Fruit fly (Drosophila melanogaster) whole organism, embryonic: ENCODE measurements around the gene Tig.

ENCODE experiments used
- Ada2b ChIP-seq: fragments of 200-800 bp; sonication (Bioruptor generic); IDR thresholded peaks from 2 replicates; pipeline ENCODE4 v1.3.6; 2022; ENCODE audit warnings: missing biosample characterization, missing genetic modification characterization
- Bdp1 ChIP-seq: fragments of 200-800 bp; sonication (Bioruptor generic); optimal IDR thresholded peaks from 3 replicates; lab custom pipeline; 2016; ENCODE audit warnings: missing biosample characterization, missing genetic modification characterization
- CG11085 ChIP-seq: fragments of 200-800 bp; sonication (Bioruptor generic); IDR thresholded peaks from 2 replicates; pipeline ENCODE4 v1.3.6; 2022; ENCODE audit warnings: missing biosample characterization, missing genetic modification characterization
- CG11504 ChIP-seq: fragments of 200-800 bp; sonication (Bioruptor generic); optimal IDR thresholded peaks from 3 replicates; lab custom pipeline; 2019; ENCODE audit warnings: missing biosample characterization, mild to moderate bottlenecking, missing genetic modification characterization, moderate library complexity
- CG11560 ChIP-seq: fragments of 200-800 bp; sonication (Bioruptor generic); IDR thresholded peaks from 3 replicates; pipeline ENCODE4 v1.3.6; 2022; ENCODE audit warnings: missing biosample characterization, missing genetic modification characterization
- CG13424 ChIP-seq: fragments of 200-800 bp; sonication (Bioruptor generic); optimal IDR thresholded peaks from 2 replicates; lab custom pipeline; 2019; ENCODE audit warnings: missing biosample characterization, mild to moderate bottlenecking, missing genetic modification characterization, moderate library complexity
- CG14014 ChIP-seq: fragments of 200-800 bp; sonication (Bioruptor generic); IDR thresholded peaks from 2 replicates; pipeline ENCODE4 v1.3.6; 2022; ENCODE audit warnings: missing biosample characterization, missing genetic modification characterization
- CG15011 ChIP-seq: fragments of 200-800 bp; sonication (Bioruptor generic); optimal IDR thresholded peaks from 3 replicates; lab custom pipeline; 2018; ENCODE audit warnings: missing biosample characterization, mild to moderate bottlenecking, missing genetic modification characterization
- CG15269 ChIP-seq: fragments of 200-800 bp; sonication (Bioruptor generic); optimal IDR thresholded peaks from 2 replicates; lab custom pipeline; 2018; ENCODE audit warnings: missing biosample characterization, mild to moderate bottlenecking, missing genetic modification characterization, moderate library complexity
- CG17612 ChIP-seq: fragments of 200-800 bp; sonication (Bioruptor generic); IDR thresholded peaks from 2 replicates; pipeline ENCODE4 v1.3.6; 2022; ENCODE audit warnings: missing biosample characterization, missing genetic modification characterization
- CG18011 ChIP-seq: fragments of 200-800 bp; sonication (Bioruptor generic); optimal IDR thresholded peaks from 2 replicates; lab custom pipeline; 2017; ENCODE audit warnings: missing biosample characterization, missing genetic modification characterization, mild to moderate bottlenecking, moderate library complexity, missing genotype
- CG31224 ChIP-seq: fragments of 200-800 bp; sonication (Bioruptor generic); IDR thresholded peaks from 2 replicates; pipeline ENCODE4 v1.3.6; 2022; ENCODE audit warnings: missing biosample characterization, missing genetic modification characterization
- CG34422 ChIP-seq: fragments of 200-800 bp; sonication (Bioruptor generic); IDR thresholded peaks from 3 replicates; pipeline ENCODE4 v1.3.6; 2022; ENCODE audit warnings: missing biosample characterization, missing genetic modification characterization
- CG3847 ChIP-seq: fragments of 200-800 bp; sonication (Bioruptor generic); IDR thresholded peaks from 2 replicates; pipeline ENCODE4 v1.3.6; 2022; ENCODE audit warnings: missing biosample characterization, missing genetic modification characterization
- CG3995 ChIP-seq: fragments of 200-800 bp; sonication (Bioruptor generic); optimal IDR thresholded peaks from 3 replicates; lab custom pipeline; 2016; ENCODE audit warnings: missing biosample characterization, missing genetic modification characterization
- CG4404 ChIP-seq: fragments of 200-800 bp; sonication (Bioruptor generic); IDR thresholded peaks from 2 replicates; pipeline ENCODE4 v1.3.6; 2022; ENCODE audit warnings: missing biosample characterization, missing genetic modification characterization
- CG6689 ChIP-seq: fragments of 200-800 bp; sonication (Bioruptor generic); IDR thresholded peaks from 2 replicates; pipeline ENCODE4 v1.3.6; 2022; ENCODE audit warnings: missing biosample characterization, missing genetic modification characterization
- CG6765 ChIP-seq: fragments of 200-800 bp; sonication (Bioruptor generic); optimal IDR thresholded peaks from 3 replicates; lab custom pipeline; 2017; ENCODE audit warnings: missing biosample characterization, mild to moderate bottlenecking, missing genetic modification characterization
- CG7357 ChIP-seq: fragments of 200-800 bp; sonication (Bioruptor generic); IDR thresholded peaks from 3 replicates; pipeline ENCODE4 v1.3.6; 2022; ENCODE audit warnings: missing biosample characterization, missing genetic modification characterization
- CG8290 ChIP-seq, 3 experiments: fragments of 200-800 bp; sonication (Bioruptor generic); optimal IDR thresholded peaks; 2 replicates each; lab custom pipeline; 2016 to 2019; ENCODE audit warnings: missing biosample characterization in 3 of 3, missing genetic modification characterization in 3 of 3, mild to moderate bottlenecking in 2 of 3, moderate library complexity in 1 of 3
- CG9876 ChIP-seq: fragments of 200-800 bp; sonication (Bioruptor generic); optimal IDR thresholded peaks from 2 replicates; lab custom pipeline; 2016; ENCODE audit warnings: missing biosample characterization, missing genetic modification characterization
- D ChIP-seq, 2 experiments: fragments of 200-800 bp in 1 of 2; fragments of >200 bp in 1 of 2; sonication (Bioruptor generic) in 1 of 2; optimal IDR thresholded peaks; 2 replicates in 1 of 2; 3 replicates in 1 of 2; lab custom pipeline; 2017; ENCODE audit warnings: mild to moderate bottlenecking in 1 of 2, missing biosample characterization in 1 of 2, missing genetic modification characterization in 1 of 2, missing genetic modification reagents in 1 of 2
- Dll ChIP-seq: fragments of 200-800 bp; sonication (Bioruptor generic); IDR thresholded peaks from 4 replicates; pipeline ENCODE4 v1.3.6; 2022; ENCODE audit warnings: missing biosample characterization, missing genetic modification characterization; ENCODE audit not compliant: partially characterized antibody
- Eip74EF ChIP-seq, 2 experiments: fragments of 200-800 bp in 1 of 2; fragments of >200 bp in 1 of 2; sonication (Bioruptor generic) in 1 of 2; optimal IDR thresholded peaks; 2 replicates each; lab custom pipeline; 2017 to 2019; ENCODE audit warnings: missing biosample characterization in 2 of 2, missing genetic modification characterization in 2 of 2, mild to moderate bottlenecking in 1 of 2, moderate library complexity in 1 of 2
- GATAe ChIP-seq: fragments of 200-800 bp; sonication (Bioruptor generic); conservative IDR thresholded peaks from 2 replicates; pipeline ENCODE4 v1.3.6; 2022; ENCODE audit warnings: missing biosample characterization, missing genetic modification characterization
- HLHmδ ChIP-seq: fragments of 200-800 bp; sonication (Bioruptor generic); optimal IDR thresholded peaks from 2 replicates; lab custom pipeline; 2018; ENCODE audit warnings: missing biosample characterization, mild to moderate bottlenecking, missing genetic modification characterization, moderate library complexity
- Meics ChIP-seq: fragments of 200-800 bp; sonication (Bioruptor generic); optimal IDR thresholded peaks from 2 replicates; lab custom pipeline; 2017; ENCODE audit warnings: missing biosample characterization, mild to moderate bottlenecking, missing genetic modification characterization
- Mrtf ChIP-seq: fragments of 200-800 bp; sonication (Bioruptor generic); IDR thresholded peaks from 3 replicates; pipeline ENCODE4 v1.3.6; 2022; ENCODE audit warnings: missing biosample characterization, missing genetic modification characterization
- Poxn ChIP-seq: fragments of 200-800 bp; sonication (Bioruptor generic); IDR thresholded peaks from 2 replicates; pipeline ENCODE4 v1.3.6; 2022; ENCODE audit warnings: missing biosample characterization, missing genetic modification characterization
- Usf ChIP-seq: fragments of 200-800 bp; sonication (Bioruptor generic); optimal IDR thresholded peaks from 2 replicates; lab custom pipeline; 2017; ENCODE audit warnings: missing genotype, missing biosample characterization, missing genetic modification characterization
- ac ChIP-seq: fragments of 200-800 bp; sonication (Bioruptor generic); optimal IDR thresholded peaks from 3 replicates; lab custom pipeline; 2017; ENCODE audit warnings: missing biosample characterization, mild to moderate bottlenecking, missing genetic modification characterization
- chinmo ChIP-seq: fragments of 200-800 bp; sonication (Bioruptor generic); IDR thresholded peaks from 4 replicates; pipeline ENCODE4 v1.3.6; 2022; ENCODE audit warnings: missing biosample characterization, missing genetic modification characterization; ENCODE audit not compliant: partially characterized antibody
- hkb ChIP-seq, 2 experiments: fragments of 200-800 bp in 1 of 2; fragments of >200 bp in 1 of 2; sonication (Bioruptor generic) in 1 of 2; IDR thresholded peaks in 1 of 2; optimal IDR thresholded peaks in 1 of 2; 2 replicates each; pipeline versions ENCODE4 v1.3.6 to Lab custom; 2017 to 2022; ENCODE audit warnings: missing biosample characterization in 1 of 2, missing genetic modification characterization in 1 of 2
- kni ChIP-seq: fragments of 200-800 bp; sonication (Bioruptor generic); optimal IDR thresholded peaks from 3 replicates; lab custom pipeline; 2017; ENCODE audit warnings: mild to moderate bottlenecking, missing biosample characterization, missing genetic modification reagents, missing genetic modification characterization
- peb ChIP-seq: fragments of 200-800 bp; sonication (Bioruptor generic); IDR thresholded peaks from 2 replicates; pipeline ENCODE4 v1.3.6; 2022; ENCODE audit warnings: missing biosample characterization, missing genetic modification characterization
- schlank ChIP-seq: fragments of 200-800 bp; sonication (Bioruptor generic); optimal IDR thresholded peaks from 2 replicates; lab custom pipeline; 2018; ENCODE audit warnings: missing biosample characterization, mild to moderate bottlenecking, missing genetic modification characterization
- sens-2 ChIP-seq: fragments of 200-800 bp; sonication (Bioruptor generic); IDR thresholded peaks from 2 replicates; pipeline ENCODE4 v1.3.6; 2022; ENCODE audit warnings: missing biosample characterization, missing genetic modification characterization
- sisA ChIP-seq: fragments of 200-800 bp; sonication (Bioruptor generic); IDR thresholded peaks from 2 replicates; pipeline ENCODE4 v1.3.6; 2022; ENCODE audit warnings: missing biosample characterization, missing genetic modification characterization
- sob ChIP-seq: fragments of 200-800 bp; sonication (Bioruptor generic); IDR thresholded peaks from 2 replicates; pipeline ENCODE4 v1.3.6; 2022; ENCODE audit warnings: missing biosample characterization, missing genetic modification characterization
- tap ChIP-seq: fragments of 200-800 bp; optimal IDR thresholded peaks from 3 replicates; lab custom pipeline; 2019; ENCODE audit warnings: missing biosample characterization, mild to moderate bottlenecking, missing genetic modification characterization, moderate library complexity
- trem ChIP-seq: fragments of 200-800 bp; optimal IDR thresholded peaks from 3 replicates; lab custom pipeline; 2019; ENCODE audit warnings: missing biosample characterization, mild to moderate bottlenecking, missing genetic modification characterization, moderate library complexity
- trh ChIP-seq: fragments of 200-800 bp; sonication (Bioruptor generic); optimal IDR thresholded peaks from 2 replicates; lab custom pipeline; 2016; ENCODE audit warnings: missing biosample characterization, missing genetic modification characterization
- twi ChIP-seq: fragments of 200-800 bp; optimal IDR thresholded peaks from 2 replicates; lab custom pipeline; 2019; ENCODE audit warnings: missing biosample characterization, mild to moderate bottlenecking, missing genetic modification characterization, moderate library complexity
- vvl ChIP-seq: fragments of 200-800 bp; sonication (Bioruptor generic); IDR thresholded peaks from 2 replicates; pipeline ENCODE4 v1.3.6; 2022; ENCODE audit warnings: missing biosample characterization, missing genetic modification characterization
- wor ChIP-seq: fragments of 200-800 bp; sonication (Bioruptor generic); IDR thresholded peaks from 2 replicates; pipeline ENCODE4 v1.3.6; 2022; ENCODE audit warnings: missing biosample characterization, missing genetic modification characterization
- zfh1 ChIP-seq: fragments of 200-800 bp; sonication (Bioruptor generic); IDR thresholded peaks from 3 replicates; pipeline ENCODE4 v1.3.6; 2022; ENCODE audit warnings: missing biosample characterization, missing genetic modification characterization

Gene Tig

dm6 chr2L:6471978-6472776, 49.1 kb upstream of the Tig start (continued):
- TF ChIP-seq hkb (optimal IDR thresholded peaks at IDR 0.05; lab: Kevin White, UChicago) (no peak), hkb (GFP tag; IDR thresholded peaks at IDR 0.05; lab: Robert Waterston, UW) (no peak), CG14014 (GFP tag; lab: Robert Waterston, UW) (peak; percentile 22; the same call in 1 of the 2 replicates), CG34422 (peak; percentile 42; the same call in 1 of the 3 replicates), Dll (GFP tag; lab: Robert Waterston, UW) (no peak), CG31224 (peak; percentile 80), sob (0 out of 2 replicates have a peak, but pooled peaks have one; percentile 5), CG3847 (GFP tag; lab: Robert Waterston, UW) (no peak), kni (no peak), CG9876 (GFP tag; lab: Kevin White, UChicago) (no peak), zfh1 (GFP tag; lab: Robert Waterston, UW) (no peak), Meics (GFP tag; lab: Kevin White, UChicago) (peak; percentile 50), CG4404 (GFP tag; lab: Robert Waterston, UW) (no peak), wor (no peak), sisA (GFP tag; lab: Robert Waterston, UW) (0 out of 2 replicates have a peak, but pooled peaks have one; percentile 29), D (optimal IDR thresholded peaks at IDR 0.05; lab: Kevin White, UChicago) (no peak), D (GFP tag; optimal IDR thresholded peaks at IDR 0.05; lab: Kevin White, UChicago) (no peak), Mrtf (GFP tag; lab: Robert Waterston, UW) (0 out of 3 replicates have a peak, but pooled peaks have one; percentile 34), Usf (GFP tag; lab: Kevin White, UChicago) (no peak), vvl (GFP tag; lab: Robert Waterston, UW) (peak; percentile 22; the same call in 1 of the 2 replicates), CG11504 (tag; lab: Kevin White, UChicago) (peak; percentile 51)
- TF ChIP-seq, all 482 proteins: peak for 78

- TF ChIP-seq twi (tag; lab: Kevin White, UChicago) (no peak), CG6765 (GFP tag; lab: Kevin White, UChicago) (no peak), CG3995 (GFP tag; lab: Kevin White, UChicago) (no peak), kni (peak; percentile 20), GATAe (no peak), trh (GFP tag; lab: Kevin White, UChicago) (no peak), CG3847 (GFP tag; lab: Robert Waterston, UW) (no peak), CG18011 (no peak), Eip74EF (GFP tag; optimal IDR thresholded peaks at IDR 0.05; lab: Kevin White, UChicago) (peak in 1 of 2 experiments; percentile 18), Ada2b (GFP tag; lab: Robert Waterston, UW) (no peak), CG11085 (GFP tag; lab: Robert Waterston, UW) (no peak), peb (GFP tag; lab: Robert Waterston, UW) (no peak), vvl (GFP tag; lab: Robert Waterston, UW) (no peak), CG13424 (no peak), trem (tag; lab: Kevin White, UChicago) (no peak), CG6689 (no peak), ac (GFP tag; lab: Kevin White, UChicago) (no peak), CG15011 (GFP tag; lab: Kevin White, UChicago) (no peak), CG15269 (tag; lab: Kevin White, UChicago) (peak; percentile 31), CG11560 (tag; lab: Robert Waterston, UW) (no peak), CG8290 (GFP tag; optimal IDR thresholded peaks at IDR 0.05; lab: Kevin White, UChicago) (no peak), CG8290 (tag; optimal IDR thresholded peaks at IDR 0.05; lab: Kevin White, UChicago) (no peak), HLHmδ (GFP tag; lab: Kevin White, UChicago) (no peak), Bdp1 (GFP tag; lab: Kevin White, UChicago) (no peak), sens-2 (GFP tag; lab: Robert Waterston, UW) (no peak), chinmo (GFP tag; lab: Robert Waterston, UW) (peak; percentile 45; the same call in 1 of the 4 replicates), tap (tag; lab: Kevin White, UChicago) (no peak), CG17612 (GFP tag; lab: Robert Waterston, UW) (no peak), schlank (tag; lab: Kevin White, UChicago) (no peak), CG7357 (GFP tag; lab: Robert Waterston, UW) (no peak), Poxn (no peak)
Measured at dm6 chr2L:6470100-6470644, 47.1 kb upstream of the Tig start.
